Fruit fly (Drosophila melanogaster) whole organism, embryonic: ENCODE measurements around the gene CG1951.
A peak's percentile ranks its signal among the peaks of the same experiment; 100 is the strongest.

ENCODE experiments used
- C15 ChIP-seq: fragments of 200-800 bp; sonication (Bioruptor generic); IDR thresholded peaks from 3 replicates; pipeline ENCODE4 v1.3.6; 2022; ENCODE audit warnings: missing biosample characterization, missing genetic modification characterization
- CG10366 ChIP-seq: fragments of 200-800 bp; sonication (Bioruptor generic); IDR thresholded peaks from 2 replicates; pipeline ENCODE4 v1.3.6; 2022; ENCODE audit warnings: missing biosample characterization, missing genetic modification characterization
- CG11504 ChIP-seq: fragments of 200-800 bp; sonication (Bioruptor generic); optimal IDR thresholded peaks from 3 replicates; lab custom pipeline; 2019; ENCODE audit warnings: missing biosample characterization, mild to moderate bottlenecking, missing genetic modification characterization, moderate library complexity
- CG11560 ChIP-seq: fragments of 200-800 bp; sonication (Bioruptor generic); IDR thresholded peaks from 3 replicates; pipeline ENCODE4 v1.3.6; 2022; ENCODE audit warnings: missing biosample characterization, missing genetic modification characterization
- CG12391 ChIP-seq: fragments of 200-800 bp; sonication (Bioruptor generic); optimal IDR thresholded peaks from 3 replicates; lab custom pipeline; 2018; ENCODE audit warnings: missing biosample characterization, mild to moderate bottlenecking, missing genetic modification characterization, moderate library complexity
- CG14441 ChIP-seq: fragments of 200-800 bp; sonication (Bioruptor generic); IDR thresholded peaks from 2 replicates; pipeline ENCODE4 v1.3.6; 2022; ENCODE audit warnings: missing biosample characterization, missing genetic modification characterization
- CG15269 ChIP-seq: fragments of 200-800 bp; sonication (Bioruptor generic); optimal IDR thresholded peaks from 2 replicates; lab custom pipeline; 2018; ENCODE audit warnings: missing biosample characterization, mild to moderate bottlenecking, missing genetic modification characterization, moderate library complexity
- CG18011 ChIP-seq: fragments of 200-800 bp; sonication (Bioruptor generic); optimal IDR thresholded peaks from 2 replicates; lab custom pipeline; 2017; ENCODE audit warnings: missing biosample characterization, missing genetic modification characterization, mild to moderate bottlenecking, moderate library complexity, missing genotype
- CG2120 ChIP-seq: fragments of 200-800 bp; sonication (Bioruptor generic); optimal IDR thresholded peaks from 3 replicates; lab custom pipeline; 2016; ENCODE audit warnings: missing biosample characterization, missing genetic modification characterization
- CG2678 ChIP-seq: fragments of 200-800 bp; sonication (Bioruptor generic); optimal IDR thresholded peaks from 3 replicates; lab custom pipeline; 2019; ENCODE audit warnings: missing biosample characterization, mild to moderate bottlenecking, missing genetic modification characterization, moderate library complexity
- CG3847 ChIP-seq: fragments of 200-800 bp; sonication (Bioruptor generic); IDR thresholded peaks from 2 replicates; pipeline ENCODE4 v1.3.6; 2022; ENCODE audit warnings: missing biosample characterization, missing genetic modification characterization
- CG8290 ChIP-seq, 3 experiments: fragments of 200-800 bp; sonication (Bioruptor generic); optimal IDR thresholded peaks; 2 replicates each; lab custom pipeline; 2016 to 2019; ENCODE audit warnings: missing biosample characterization in 3 of 3, missing genetic modification characterization in 3 of 3, mild to moderate bottlenecking in 2 of 3, moderate library complexity in 1 of 3
- CG8478 ChIP-seq: fragments of >200 bp; optimal IDR thresholded peaks from 2 replicates; lab custom pipeline; 2018
- CG9797 ChIP-seq: fragments of 200-800 bp; sonication (Bioruptor generic); optimal IDR thresholded peaks from 3 replicates; lab custom pipeline; 2018; ENCODE audit warnings: missing biosample characterization, mild to moderate bottlenecking, missing genetic modification characterization
- CHES-1-like ChIP-seq: fragments of 200-800 bp; sonication (Bioruptor generic); optimal IDR thresholded peaks from 2 replicates; lab custom pipeline; 2016; ENCODE audit warnings: missing biosample characterization, missing genetic modification characterization
- CTCF ChIP-seq: fragments of 200-800 bp; sonication (Bioruptor generic); optimal IDR thresholded peaks from 2 replicates; lab custom pipeline; 2017; ENCODE audit warnings: missing biosample characterization, mild to moderate bottlenecking, missing genetic modification characterization, moderate library complexity
- Ets65A ChIP-seq: fragments of 200-800 bp; sonication (Bioruptor generic); peaks from one replicate; lab custom pipeline; 2016; ENCODE audit warnings: missing biosample characterization, missing genetic modification characterization
- HLHmδ ChIP-seq: fragments of 200-800 bp; sonication (Bioruptor generic); optimal IDR thresholded peaks from 2 replicates; lab custom pipeline; 2018; ENCODE audit warnings: missing biosample characterization, mild to moderate bottlenecking, missing genetic modification characterization, moderate library complexity
- Hr39 ChIP-seq: fragments of >200 bp; optimal IDR thresholded peaks from 2 replicates; lab custom pipeline; 2017
- Hr51 ChIP-seq, 2 experiments: fragments of 200-800 bp; sonication (Bioruptor generic); optimal IDR thresholded peaks; 2 replicates in 1 of 2; 3 replicates in 1 of 2; lab custom pipeline; 2016 to 2018; ENCODE audit warnings: missing biosample characterization in 2 of 2, missing genetic modification characterization in 2 of 2, mild to moderate bottlenecking in 1 of 2, moderate library complexity in 1 of 2
- NfI ChIP-seq: fragments of 200-800 bp; sonication (Bioruptor generic); optimal IDR thresholded peaks from 3 replicates; lab custom pipeline; 2018; ENCODE audit warnings: missing biosample characterization, mild to moderate bottlenecking, missing genetic modification characterization, moderate library complexity
- Oli ChIP-seq: fragments of 200-800 bp; sonication (Bioruptor generic); optimal IDR thresholded peaks from 2 replicates; lab custom pipeline; 2018; ENCODE audit warnings: missing biosample characterization, mild to moderate bottlenecking, missing genetic modification characterization, moderate library complexity
- Optix ChIP-seq: fragments of 200-800 bp; sonication (Bioruptor generic); IDR thresholded peaks from 3 replicates; pipeline ENCODE4 v1.3.6; 2022; ENCODE audit warnings: missing biosample characterization, missing genetic modification characterization
- Ptx1 ChIP-seq: fragments of 200-800 bp; sonication (Bioruptor generic); IDR thresholded peaks from 2 replicates; pipeline ENCODE4 v1.3.6; 2022; ENCODE audit warnings: missing biosample characterization, missing genetic modification characterization
- Six4 ChIP-seq: fragments of 200-800 bp; sonication (Bioruptor generic); optimal IDR thresholded peaks from 2 replicates; lab custom pipeline; 2016; ENCODE audit warnings: missing biosample characterization, missing genetic modification characterization
- Sox102F ChIP-seq: fragments of 200-800 bp; sonication (Bioruptor generic); optimal IDR thresholded peaks from 2 replicates; lab custom pipeline; 2018; ENCODE audit warnings: missing biosample characterization, mild to moderate bottlenecking, missing genetic modification characterization, moderate library complexity
- Xbp1 ChIP-seq: fragments of 200-800 bp; sonication (Bioruptor generic); optimal IDR thresholded peaks from 3 replicates; lab custom pipeline; 2016; ENCODE audit warnings: missing biosample characterization, mild to moderate bottlenecking, missing genetic modification characterization
- danr ChIP-seq: fragments of 200-800 bp; sonication (Bioruptor generic); IDR thresholded peaks from 2 replicates; pipeline ENCODE4 v1.3.6; 2022; ENCODE audit warnings: missing biosample characterization, missing genetic modification characterization
- ewg ChIP-seq: fragments of 200-800 bp; sonication (Bioruptor generic); optimal IDR thresholded peaks from 3 replicates; lab custom pipeline; 2017; ENCODE audit warnings: mild to moderate bottlenecking, missing biosample characterization, missing genetic modification reagents, missing genetic modification characterization
- exex ChIP-seq: fragments of 200-800 bp; sonication (Bioruptor generic); optimal IDR thresholded peaks from 4 replicates; lab custom pipeline; 2018; ENCODE audit warnings: missing biosample characterization, mild to moderate bottlenecking, missing genetic modification characterization, moderate library complexity
- gem ChIP-seq: fragments of 200-800 bp; sonication (Bioruptor generic); optimal IDR thresholded peaks from 2 replicates; lab custom pipeline; 2019; ENCODE audit warnings: missing biosample characterization, mild to moderate bottlenecking, missing genetic modification characterization, moderate library complexity
- grau ChIP-seq: fragments of 200-800 bp; optimal IDR thresholded peaks from 3 replicates; lab custom pipeline; 2019; ENCODE audit warnings: missing biosample characterization, mild to moderate bottlenecking, missing genetic modification characterization, moderate library complexity
- her ChIP-seq: fragments of 200-800 bp; sonication (Bioruptor generic); optimal IDR thresholded peaks from 2 replicates; lab custom pipeline; 2016; ENCODE audit warnings: missing biosample characterization, missing genetic modification characterization
- lab ChIP-seq: fragments of 200-800 bp; sonication (Bioruptor generic); optimal IDR thresholded peaks from 3 replicates; lab custom pipeline; 2017; ENCODE audit warnings: missing biosample characterization, missing genetic modification characterization, mild to moderate bottlenecking, moderate library complexity, missing genetic modification reagents
- phol ChIP-seq: fragments of 200-800 bp; sonication (Bioruptor generic); optimal IDR thresholded peaks from 3 replicates; lab custom pipeline; 2018; ENCODE audit warnings: missing biosample characterization, mild to moderate bottlenecking, missing genetic modification characterization, moderate library complexity
- row ChIP-seq: fragments of 200-800 bp; sonication (Bioruptor generic); IDR thresholded peaks from 3 replicates; pipeline ENCODE4 v1.3.6; 2022; ENCODE audit warnings: missing biosample characterization, missing genetic modification characterization
- sens ChIP-seq: fragments of 200-800 bp; sonication (Bioruptor generic); peaks from one replicate; lab custom pipeline; 2016; ENCODE audit warnings: missing biosample characterization, missing genetic modification characterization
- sisA ChIP-seq: fragments of 200-800 bp; sonication (Bioruptor generic); IDR thresholded peaks from 2 replicates; pipeline ENCODE4 v1.3.6; 2022; ENCODE audit warnings: missing biosample characterization, missing genetic modification characterization
- slbo ChIP-seq: fragments of 200-800 bp; sonication (Bioruptor generic); IDR thresholded peaks from 2 replicates; pipeline ENCODE4 v1.3.6; 2022; ENCODE audit warnings: missing biosample characterization, missing genetic modification characterization
- twi ChIP-seq: fragments of 200-800 bp; optimal IDR thresholded peaks from 2 replicates; lab custom pipeline; 2019; ENCODE audit warnings: missing biosample characterization, mild to moderate bottlenecking, missing genetic modification characterization, moderate library complexity

Gene CG1951

DNA sequence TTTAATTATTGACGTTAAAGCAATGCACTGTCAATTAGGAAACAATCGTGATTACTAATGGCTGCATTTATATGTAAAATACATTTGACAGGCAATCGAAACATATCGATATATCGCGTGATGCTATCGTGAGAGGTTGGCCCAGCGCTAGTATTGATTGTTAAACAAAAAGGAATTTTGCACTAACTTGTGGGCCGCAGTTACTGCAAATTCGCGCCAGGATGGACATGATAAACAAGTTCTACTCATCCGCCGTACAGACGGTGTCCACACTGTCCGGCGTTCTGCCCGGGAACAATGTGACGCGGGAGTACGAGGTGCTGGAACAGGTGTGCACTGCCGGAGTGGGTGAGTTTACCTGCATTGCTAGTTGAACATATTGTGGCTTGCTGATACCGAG is at the start of gene CG1951, which contains the start of gene eIF4E6 (continued):
- TF ChIP-seq phol (tag; lab: Kevin White, UChicago): peak; percentile 71
- TF ChIP-seq CG8290 (GFP tag; optimal IDR thresholded peaks at IDR 0.05; lab: Kevin White, UChicago): no peak
- no peak for TF ChIP-seq CG8290 (tag; optimal IDR thresholded peaks at IDR 0.05; lab: Kevin White, UChicago)
- peak; percentile 15 for TF ChIP-seq exex
- TF ChIP-seq, all 482 proteins: peak for 73

DNA sequence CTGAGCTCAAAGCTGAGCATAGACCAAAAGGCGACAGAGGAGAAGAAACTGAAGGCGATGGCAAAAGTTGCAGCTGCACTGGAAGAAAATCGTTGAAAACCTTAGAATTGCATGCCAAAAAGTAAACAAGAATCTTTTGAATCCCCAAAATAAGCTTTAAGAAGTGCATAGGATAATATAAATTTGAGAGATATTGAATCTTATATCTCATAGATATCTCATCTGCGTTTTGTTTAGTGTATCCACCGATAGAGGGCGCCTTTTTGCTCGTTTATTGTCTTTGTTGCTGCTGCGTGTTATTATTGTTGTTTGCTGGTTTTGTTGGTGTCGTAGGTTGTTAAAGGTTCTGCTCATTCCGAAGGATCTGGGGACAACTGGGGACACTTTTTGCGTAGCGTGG is 41.1 kb upstream of the CG1951 start:
- TF ChIP-seq CHES-1-like (no peak), CG2120 (GFP tag; lab: Kevin White, UChicago) (peak; percentile 30), grau (peak; percentile 10), Hr39 (peak; percentile 1), CG14441 (GFP tag; lab: Robert Waterston, UW) (no peak), Ptx1 (0 out of 2 replicates have a peak, but pooled peaks have one; percentile 6), her (no peak), CG10366 (GFP tag; lab: Robert Waterston, UW) (peak; percentile 26; the same call in 1 of the 2 replicates), Optix (GFP tag; lab: Robert Waterston, UW) (0 out of 3 replicates have a peak, but pooled peaks have one; percentile 11), CG15269 (tag; lab: Kevin White, UChicago) (peak; percentile 19), gem (tag; lab: Kevin White, UChicago) (peak; percentile 11), NfI (GFP tag; lab: Kevin White, UChicago) (no peak), Xbp1 (GFP tag; lab: Kevin White, UChicago) (peak; percentile 25), C15 (no peak), Hr51 (GFP tag; optimal IDR thresholded peaks at IDR 0.05; lab: Kevin White, UChicago) (peak in 1 of 2 experiments; percentile 46), Oli (tag; lab: Kevin White, UChicago) (peak; percentile 12), CG12391 (peak; percentile 17), slbo (GFP tag; lab: Robert Waterston, UW) (peak; percentile 38), CTCF (GFP tag; lab: Kevin White, UChicago) (peak; percentile 75), CG3847 (GFP tag; lab: Robert Waterston, UW) (0 out of 2 replicates have a peak, but pooled peaks have one; percentile 8), CG11504 (tag; lab: Kevin White, UChicago) (peak; percentile 15), row (GFP tag; lab: Robert Waterston, UW) (peak; percentile 53; the same call in 2 of the 3 replicates), Sox102F (GFP tag; lab: Kevin White, UChicago) (peak; percentile 23), CG8478 (lab: Kevin White, UChicago) (no peak), lab (GFP tag; lab: Kevin White, UChicago) (peak; percentile 26), sens (GFP tag; lab: Kevin White, UChicago) (peak; percentile 24), danr (GFP tag; lab: Robert Waterston, UW) (no peak), sisA (GFP tag; lab: Robert Waterston, UW) (peak; percentile 21; the same call in 1 of the 2 replicates)

DNA sequence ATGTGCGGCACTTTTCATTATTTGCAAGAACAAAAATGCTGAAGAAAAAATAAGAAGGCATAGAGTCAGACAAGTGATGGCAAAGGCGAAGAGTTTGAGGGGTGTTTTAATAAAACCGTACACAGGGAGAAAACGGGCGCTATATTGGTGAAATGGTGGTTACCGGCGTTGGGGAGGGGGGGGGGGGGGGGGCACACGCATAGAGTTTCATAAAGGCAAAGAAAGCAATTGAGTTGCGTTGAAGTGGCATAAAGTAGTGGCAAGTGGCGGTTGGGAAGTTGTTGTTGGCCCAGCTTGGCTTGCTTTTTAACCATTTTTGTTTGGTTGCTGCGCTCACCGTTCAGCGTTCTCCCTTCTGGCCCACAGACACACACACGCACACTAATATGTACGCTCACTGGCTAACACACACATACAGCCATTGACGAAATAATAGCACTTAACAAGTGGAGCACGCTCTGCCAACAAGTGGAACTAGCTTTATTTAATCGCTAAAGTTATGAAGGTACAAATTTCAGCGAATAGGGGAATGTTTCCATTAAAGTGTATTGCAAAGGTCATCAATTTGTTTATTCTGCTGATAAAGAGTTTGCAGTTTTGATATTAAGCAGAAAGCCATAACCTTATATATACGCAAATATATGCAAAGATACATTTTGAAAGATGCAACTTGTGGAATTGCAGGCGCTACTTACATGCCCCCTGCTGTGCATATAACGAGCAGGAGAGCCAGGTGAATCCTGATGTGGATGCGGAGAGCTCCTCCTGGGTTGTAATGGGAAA is 39.2 kb upstream of the CG1951 start:
- TF ChIP-seq CG11504 (tag; lab: Kevin White, UChicago) (peak; percentile 0), ewg (GFP tag; lab: Kevin White, UChicago) (no peak), CG18011 (GFP tag; lab: Kevin White, UChicago) (no peak), Hr39 (peak; percentile 57), CG9797 (GFP tag; lab: Kevin White, UChicago) (no peak), Ets65A (GFP tag; lab: Kevin White, UChicago) (peak; percentile 28), CG11560 (no peak), twi (tag; lab: Kevin White, UChicago) (no peak), CG2678 (tag; lab: Kevin White, UChicago) (peak; percentile 12), lab (GFP tag; lab: Kevin White, UChicago) (peak; percentile 7), Six4 (GFP tag; lab: Kevin White, UChicago) (no peak), HLHmδ (GFP tag; lab: Kevin White, UChicago) (no peak)
